Worm (Caenorhabditis elegans) whole organism, L4/young adult: Measurements from ENCODE around the gene cest-5.2.

ENCODE experiments used
- W03F9.2 ChIP-seq: fragments of 150-350 bp; optimal IDR thresholded peaks from 2 replicates; lab custom pipeline; 2014; ENCODE audit warnings: missing biosample characterization, missing genetic modification characterization
- dao-5 ChIP-seq: sonication (generic microtip); optimal IDR thresholded peaks from 2 replicates; lab custom pipeline; 2016; ENCODE audit warnings: missing genotype, missing genetic modification characterization, moderate library complexity, missing compliant biosample characterization
- him-1 ChIP-seq: sonication (generic microtip); optimal IDR thresholded peaks from 2 replicates; lab custom pipeline; 2016; ENCODE audit warnings: missing genotype, missing genetic modification reagents, missing genetic modification characterization, missing compliant biosample characterization

DNA sequence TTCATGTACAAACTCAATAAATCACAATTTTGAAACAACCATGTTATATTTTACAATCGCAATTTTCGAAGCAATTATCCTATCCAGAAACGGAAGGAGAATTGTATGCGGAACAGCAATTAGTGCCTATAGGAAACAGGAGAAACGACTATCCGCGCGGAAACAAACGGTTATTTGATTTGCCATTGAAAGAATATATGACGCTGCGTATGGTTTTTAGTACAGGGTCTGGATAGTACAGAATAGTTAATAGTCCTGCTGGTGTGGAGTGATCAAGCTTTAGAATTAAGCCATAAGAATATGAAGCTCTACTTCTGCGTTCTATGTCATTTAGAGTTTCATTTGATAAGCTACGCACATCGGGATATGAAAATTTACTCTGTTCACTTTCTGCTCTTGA, 19.2 kb upstream of the cest-5.2 start:
- TF ChIP-seq dao-5 (no peak), him-1 (no peak), W03F9.2 (tag; lab: Kevin White, UChicago) (no peak)
